Fruit fly (Drosophila melanogaster): ENCODE results near the gene CG15211.

The CG15211 gene

DNA sequence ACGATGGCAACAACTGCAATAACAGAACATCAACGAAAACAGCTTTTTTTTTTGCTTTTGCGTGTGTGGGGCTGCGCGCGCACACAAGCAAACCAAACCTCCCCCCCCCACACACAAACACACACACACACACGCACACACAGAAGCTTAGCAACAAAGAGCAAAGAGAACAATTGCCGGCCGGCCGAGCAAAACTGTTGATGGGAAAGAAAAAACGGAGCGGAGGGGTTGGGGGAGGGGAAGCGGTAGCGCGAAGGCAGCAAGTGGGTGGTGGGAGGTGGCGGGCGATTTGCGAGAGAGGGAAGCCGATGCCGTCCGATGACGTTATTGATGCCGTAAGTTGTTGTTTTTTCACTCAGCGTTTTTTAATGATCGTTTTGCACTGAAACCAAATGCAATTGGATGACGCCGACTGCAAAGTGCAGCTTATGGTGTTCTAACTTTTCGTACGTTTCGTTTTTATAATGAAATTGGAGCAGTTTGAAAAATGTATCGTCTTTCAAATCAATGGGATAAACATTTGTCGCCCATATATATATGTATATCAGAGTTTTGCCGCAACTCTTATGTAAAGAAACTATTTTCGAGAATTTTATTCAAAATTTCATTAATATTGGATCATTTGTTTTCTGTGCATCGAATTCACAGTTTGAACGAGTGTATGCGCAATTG, 36.5 kb upstream of the CG15211 start (continued):
- TF ChIP-seq stc (GFP tag; IDR thresholded peaks at IDR 0.05) (no peak), btn (GFP tag; optimal IDR thresholded peaks at IDR 0.05) (no peak), gce (GFP tag; IDR thresholded peaks at IDR 0.05) (no peak), psq (GFP tag; optimal IDR thresholded peaks at IDR 0.05) (no peak), Atf6 (GFP tag; IDR thresholded peaks at IDR 0.05) (no peak), eyg (GFP tag; optimal IDR thresholded peaks at IDR 0.05) (no peak), amos (GFP tag; IDR thresholded peaks at IDR 0.05; ENCODE audit: partially characterized antibody) (no peak), Trl (optimal IDR thresholded peaks at IDR 0.05) (peak; percentile 10 to 48), Trl (GFP tag; optimal IDR thresholded peaks at IDR 0.05) (no peak), exex (tag; optimal IDR thresholded peaks at IDR 0.05) (no peak), CG4328 (GFP tag; optimal IDR thresholded peaks at IDR 0.05) (no peak), Hr51 (GFP tag; optimal IDR thresholded peaks at IDR 0.05) (peak in 1 of 2 experiments; percentile 8), Sry-δ (GFP tag; optimal IDR thresholded peaks at IDR 0.05) (no peak), Nf-YC (tag; optimal IDR thresholded peaks at IDR 0.05) (no peak), Vsx1 (GFP tag; optimal IDR thresholded peaks at IDR 0.05) (no peak), Oli (tag; optimal IDR thresholded peaks at IDR 0.05) (peak; percentile 5), cad (GFP tag; optimal IDR thresholded peaks at IDR 0.05) (no peak), sqz (GFP tag; optimal IDR thresholded peaks at IDR 0.05) (peak; percentile 67), Pdp1 (GFP tag; optimal IDR thresholded peaks at IDR 0.05) (no peak), ato (GFP tag; IDR thresholded peaks at IDR 0.05; ENCODE audit: partially characterized antibody) (no peak), H15 (GFP tag; IDR thresholded peaks at IDR 0.05) (no peak), CG10147 (GFP tag; optimal IDR thresholded peaks at IDR 0.05) (no peak), sna (GFP tag; IDR thresholded peaks at IDR 0.05; ENCODE audit: partially characterized antibody) (0 out of 2 replicates have a peak, but pooled peaks have one; percentile 26), sob (GFP tag; IDR thresholded peaks at IDR 0.05) (no peak), Abd-B (GFP tag; optimal IDR thresholded peaks at IDR 0.05) (no peak), Camta (GFP tag; optimal IDR thresholded peaks at IDR 0.05) (no peak), Max (GFP tag; optimal IDR thresholded peaks at IDR 0.05) (no peak), YL-1 (GFP tag; optimal IDR thresholded peaks at IDR 0.05) (no peak), Stat92E (GFP tag; optimal IDR thresholded peaks at IDR 0.05) (no peak), Ssrp (tag; optimal IDR thresholded peaks at IDR 0.05) (no peak), trh (GFP tag; optimal IDR thresholded peaks at IDR 0.05) (no peak), sc (optimal IDR thresholded peaks at IDR 0.05) (no peak), sc (GFP tag; optimal IDR thresholded peaks at IDR 0.05) (no peak), CG32532 (GFP tag; IDR thresholded peaks at IDR 0.05) (no peak), CG8281 (tag; optimal IDR thresholded peaks at IDR 0.05) (no peak), Drgx (GFP tag; IDR thresholded peaks at IDR 0.05) (peak; percentile 41)

DNA sequence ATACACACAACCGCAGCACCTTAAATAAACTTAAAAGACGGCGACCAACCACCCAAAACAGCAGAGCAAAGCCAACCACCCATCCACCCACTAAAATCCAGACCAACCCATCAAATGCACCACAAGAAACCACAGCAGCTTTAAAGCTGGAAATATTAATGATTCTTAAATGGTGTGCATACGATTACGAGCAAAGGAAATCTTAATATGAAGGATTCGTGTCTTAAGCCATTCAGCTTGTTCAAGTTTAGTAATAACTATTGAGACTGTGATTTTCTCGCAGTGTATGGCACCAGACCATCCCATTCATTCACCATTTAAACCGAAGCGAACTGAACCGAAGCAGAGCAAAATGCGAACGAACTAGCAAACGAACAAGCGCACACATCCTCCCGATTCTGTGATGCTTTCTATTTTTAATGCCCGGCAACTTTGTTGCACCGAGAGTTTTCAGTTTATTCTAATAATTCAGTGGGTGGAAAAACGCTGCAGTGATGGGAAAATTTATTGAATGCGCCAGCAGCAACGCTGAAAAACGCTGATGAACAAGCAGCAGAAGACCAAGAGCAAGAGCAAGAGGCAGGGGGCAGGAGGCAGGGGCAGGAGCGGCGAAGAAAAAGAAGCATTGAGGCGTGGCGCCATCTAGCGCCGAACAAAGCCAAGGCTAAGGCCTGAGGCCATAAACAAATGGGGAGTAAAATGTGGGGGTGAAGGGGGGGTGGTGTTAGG, 34.8 kb upstream of the CG15211 start:
- TF ChIP-seq CG17328 (GFP tag; IDR thresholded peaks at IDR 0.05): peak; percentile 88
- TF ChIP-seq toy (GFP tag; IDR thresholded peaks at IDR 0.05): 0 out of 2 replicates have a peak, but pooled peaks have one; percentile 12
- TF ChIP-seq sqz (GFP tag; optimal IDR thresholded peaks at IDR 0.05): peak; percentile 71
- no peak for TF ChIP-seq CG12104 (GFP tag; optimal IDR thresholded peaks at IDR 0.05)
- peak; percentile 57 for TF ChIP-seq da (GFP tag; optimal IDR thresholded peaks at IDR 0.05)
- no peak for TF ChIP-seq CG3065 (GFP tag; optimal IDR thresholded peaks at IDR 0.05)
- peak; percentile 77 for TF ChIP-seq Side (GFP tag; optimal IDR thresholded peaks at IDR 0.05)
- TF ChIP-seq bowl (GFP tag; IDR thresholded peaks at IDR 0.05): peak; percentile 70
- peak; percentile 58 for TF ChIP-seq CG13775 (GFP tag; optimal IDR thresholded peaks at IDR 0.05)
- TF ChIP-seq CG11247 (GFP tag; IDR thresholded peaks at IDR 0.05): peak; percentile 78
- TF ChIP-seq gcm (GFP tag; optimal IDR thresholded peaks at IDR 0.05): peak; percentile 70
- TF ChIP-seq dmrt99B (tag; optimal IDR thresholded peaks at IDR 0.05): peak; percentile 95
- no peak for TF ChIP-seq CG4617 (GFP tag; optimal IDR thresholded peaks at IDR 0.05; ENCODE audit: borderline replicate concordance)
- TF ChIP-seq CG3281 (GFP tag; optimal IDR thresholded peaks at IDR 0.05): peak; percentile 83
- TF ChIP-seq CG9797 (GFP tag; optimal IDR thresholded peaks at IDR 0.05): no peak
- peak; percentile 50 for TF ChIP-seq CG12155 (GFP tag; optimal IDR thresholded peaks at IDR 0.05)
